Worm (Caenorhabditis elegans) whole organism, L1 larva: ENCODE results near the gene oig-8.

ENCODE experiments used
- ces-1 ChIP-seq: fragments of 150-350 bp; optimal IDR thresholded peaks from 2 replicates; lab custom pipeline; 2014; ENCODE audit warnings: missing biosample characterization, missing genetic modification reagents, missing genetic modification characterization
- dpl-1 ChIP-seq, 3 experiments: fragments of 150-350 bp in 2 of 3; sonication (generic microtip) in 1 of 3; optimal IDR thresholded peaks; 2 replicates each; lab custom pipeline; 2014 to 2017; ENCODE audit warnings: missing biosample characterization in 3 of 3, missing genetic modification characterization in 3 of 3, missing genetic modification reagents in 3 of 3
- mab-9 ChIP-seq: fragments of 200-800 bp; sonication (Bioruptor generic); IDR thresholded peaks from 2 replicates; pipeline ENCODE4 v1.3.6; 2022; ENCODE audit warnings: missing genetic modification reagents, missing genetic modification characterization, missing compliant biosample characterization
- mdl-1 ChIP-seq, 2 experiments: fragments of 150-350 bp; optimal IDR thresholded peaks; 2 replicates each; lab custom pipeline; 2014 to 2017; ENCODE audit warnings: missing biosample characterization in 2 of 2, missing genetic modification characterization in 2 of 2, inconsistent platforms in 1 of 2
- nhr-28 ChIP-seq: fragments of 150-350 bp; optimal IDR thresholded peaks from 2 replicates; lab custom pipeline; 2014; ENCODE audit warnings: missing biosample characterization, missing genetic modification characterization
- tbx-2 ChIP-seq: sonication (generic microtip); optimal IDR thresholded peaks from 2 replicates; lab custom pipeline; 2016; ENCODE audit warnings: missing genetic modification characterization, missing compliant biosample characterization
- ztf-4 ChIP-seq: fragments of 150-350 bp; optimal IDR thresholded peaks from 2 replicates; lab custom pipeline; 2014; ENCODE audit warnings: missing biosample characterization, missing genetic modification characterization

DNA sequence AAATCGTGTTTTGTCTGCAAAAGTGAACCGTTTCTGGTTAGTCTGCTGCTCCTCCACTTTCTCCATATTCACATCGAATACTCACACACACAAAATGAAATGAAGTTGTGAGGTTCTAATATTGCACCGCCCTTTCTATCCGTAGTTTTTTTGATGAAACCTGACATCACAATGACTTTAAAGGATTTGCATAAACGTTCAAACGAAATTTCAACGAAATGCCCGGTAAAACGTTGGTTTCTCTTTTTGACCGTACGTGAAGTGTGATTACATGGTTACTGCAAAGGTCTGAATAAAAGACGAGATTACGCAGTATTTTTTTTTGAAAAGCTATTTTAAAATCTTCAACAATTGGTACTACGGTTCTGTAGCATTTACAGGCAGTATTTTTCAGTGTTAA is 5.4 kb upstream of the oig-8 start, which contains the start of gene T19D12.9:
- TF ChIP-seq dpl-1 (GFP tag; optimal IDR thresholded peaks at IDR 0.05; lab: Kevin White, UChicago) (no peak), ces-1 (GFP tag; lab: Kevin White, UChicago) (no peak), mab-9 (no peak), ztf-4 (no peak), tbx-2 (no peak), mdl-1 (tag; optimal IDR thresholded peaks at IDR 0.05; lab: Kevin White, UChicago) (no peak), nhr-28 (tag; lab: Kevin White, UChicago) (no peak)
